Worm (Caenorhabditis elegans) whole organism, L4/young adult: ENCODE measurements around the gene hpr-9.

Source experiments
- W03F9.2 ChIP-seq: fragments of 150-350 bp; optimal IDR thresholded peaks from 2 replicates; lab custom pipeline; 2014; ENCODE audit warnings: missing biosample characterization, missing genetic modification characterization
- dao-5 ChIP-seq: sonication (generic microtip); optimal IDR thresholded peaks from 2 replicates; lab custom pipeline; 2016; ENCODE audit warnings: missing genotype, missing genetic modification characterization, moderate library complexity, missing compliant biosample characterization
- him-1 ChIP-seq: sonication (generic microtip); optimal IDR thresholded peaks from 2 replicates; lab custom pipeline; 2016; ENCODE audit warnings: missing genotype, missing genetic modification reagents, missing genetic modification characterization, missing compliant biosample characterization

hpr-9 gene

DNA sequence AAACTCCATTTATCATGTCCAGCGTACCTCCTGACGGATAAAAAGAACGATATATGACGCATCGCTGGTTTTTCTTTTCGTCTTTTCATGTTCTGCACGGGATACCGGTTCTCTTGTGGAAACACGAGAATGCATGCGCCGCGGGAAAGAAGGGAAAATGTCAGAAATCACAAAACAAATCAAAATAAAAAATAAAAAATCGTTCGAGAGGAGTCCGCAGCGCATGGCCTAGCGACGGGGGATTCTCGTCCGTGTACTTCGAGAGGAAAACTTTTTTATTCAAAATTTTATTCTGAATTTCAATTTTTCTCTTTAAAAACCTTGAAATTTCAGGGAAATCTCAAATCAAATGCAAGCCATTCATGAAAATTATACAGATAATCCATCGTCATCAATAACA, at the start of gene hpr-9, which contains the start of gene lron-10:
hpr-9 (plus strand) TSS at position 344 of the 400 bp plus-strand sequence.
lron-10 (minus strand) TSS at position 162 of the 400 bp plus-strand sequence.
- peak; percentile 78 for TF ChIP-seq him-1 (tag; lab: Kevin White, UChicago)
- peak; percentile 78 for TF ChIP-seq W03F9.2
- no peak for TF ChIP-seq dao-5 (tag; lab: Kevin White, UChicago)

DNA sequence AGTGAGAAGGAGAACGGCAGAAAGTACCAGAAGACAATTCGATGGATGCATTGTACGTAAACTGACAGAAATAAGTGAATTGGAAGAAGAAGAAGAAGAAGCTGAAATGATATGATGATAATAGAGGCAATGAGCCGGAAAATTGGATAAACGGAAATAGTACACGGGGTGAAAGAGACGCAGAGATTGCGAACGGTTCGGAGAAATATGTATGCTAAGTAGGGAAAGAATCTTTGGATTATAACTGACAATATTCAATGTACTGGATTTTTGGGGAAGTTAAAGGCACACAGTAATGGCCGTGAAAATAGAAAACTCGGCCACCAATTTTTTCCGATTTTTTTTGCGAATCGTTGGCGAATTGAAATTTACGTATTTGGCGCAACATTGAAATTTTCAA, 46.0 kb upstream of the hpr-9 start, which contains the start of gene Y45F3A.4:
Y45F3A.4 (minus strand) TSS at position 101 of the 400 bp plus-strand sequence.
- TF ChIP-seq W03F9.2 (no peak), dao-5 (tag; lab: Kevin White, UChicago) (no peak), him-1 (tag; lab: Kevin White, UChicago) (no peak)

DNA sequence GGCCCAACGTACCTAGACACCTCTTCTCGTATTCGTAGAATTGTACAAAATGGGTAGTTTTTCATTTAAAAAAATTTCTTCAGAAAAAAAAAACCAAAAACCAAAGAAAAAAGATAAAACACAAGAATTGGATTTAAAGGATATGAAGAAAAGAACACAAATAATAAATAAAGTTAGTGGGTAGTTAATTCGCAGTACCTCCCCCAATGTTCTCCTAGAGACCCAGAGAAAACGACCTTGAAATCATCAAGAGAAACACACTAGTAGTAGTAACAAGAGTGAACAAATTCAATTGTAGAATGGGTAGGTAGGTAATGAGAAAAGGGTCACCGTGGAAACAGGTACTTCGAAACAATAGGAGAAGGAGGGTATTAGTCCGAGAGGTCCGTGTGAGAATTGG, 43.6 kb upstream of the hpr-9 start:
- TF ChIP-seq him-1 (tag; lab: Kevin White, UChicago), result no peak
- no peak for TF ChIP-seq dao-5 (tag; lab: Kevin White, UChicago)
- no peak for TF ChIP-seq W03F9.2

DNA sequence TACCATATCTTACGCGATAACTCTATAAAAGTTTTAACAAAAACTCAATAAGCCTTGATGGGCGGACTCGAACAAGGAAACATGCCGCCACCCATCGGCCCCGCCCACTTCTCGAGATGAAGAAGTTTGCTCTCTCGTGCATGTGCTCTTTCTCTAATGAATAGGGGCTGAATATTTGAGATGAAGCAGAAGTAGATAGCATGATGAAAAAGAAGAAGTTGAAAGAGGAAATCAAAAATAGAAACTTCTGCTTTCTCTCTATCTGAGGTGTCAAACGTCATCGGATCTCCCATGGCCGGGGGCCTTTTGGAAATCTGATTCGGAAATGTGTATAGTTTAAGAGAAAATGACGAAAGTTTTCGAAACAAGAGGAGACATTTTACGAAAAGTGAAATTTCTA, 42.5 kb upstream of the hpr-9 start:
- TF ChIP-seq dao-5 (tag; lab: Kevin White, UChicago), result no peak
- no peak for TF ChIP-seq W03F9.2
- TF ChIP-seq him-1 (tag; lab: Kevin White, UChicago), result no peak

DNA sequence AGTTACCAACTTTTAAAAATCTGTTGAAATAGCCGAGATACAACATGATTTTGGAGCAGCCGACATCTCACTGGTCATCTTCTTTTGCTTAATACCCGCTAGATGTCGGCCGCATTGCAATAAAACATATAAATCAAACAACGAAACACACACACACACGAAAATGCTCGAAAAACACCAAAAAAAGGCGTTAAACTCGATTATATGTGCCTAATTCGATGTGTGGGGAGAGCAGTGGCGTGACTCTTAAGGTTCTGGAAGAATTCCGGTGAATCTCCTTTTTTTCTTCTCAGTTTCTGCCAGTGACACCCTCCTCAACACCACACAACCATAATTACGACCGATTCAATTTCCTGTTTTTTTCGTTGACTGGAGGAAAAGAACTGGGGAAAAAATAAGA, 41.1 kb upstream of the hpr-9 start:
- TF ChIP-seq dao-5 (tag; lab: Kevin White, UChicago) (no peak), him-1 (tag; lab: Kevin White, UChicago) (no peak), W03F9.2 (no peak)

DNA sequence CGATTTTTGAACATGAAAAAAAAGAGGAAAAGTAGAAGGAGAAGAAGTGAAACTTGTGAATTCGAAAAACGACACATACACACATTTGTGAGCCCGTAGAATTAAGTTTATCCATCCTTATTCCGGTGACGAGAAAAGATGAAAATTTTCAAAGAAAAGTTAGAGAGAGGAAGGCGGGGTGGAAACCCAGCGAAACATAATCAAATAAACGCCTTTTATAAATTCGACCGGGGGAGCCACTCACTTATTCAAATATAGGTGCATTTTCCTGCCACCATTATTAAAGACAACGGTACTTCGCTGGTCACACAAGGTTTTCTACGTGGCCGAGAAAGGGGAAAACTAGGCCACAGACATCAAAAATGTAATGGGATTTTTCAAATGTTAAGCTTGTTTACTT, 37.9 kb upstream of the hpr-9 start:
- no peak for TF ChIP-seq him-1 (tag; lab: Kevin White, UChicago)
- TF ChIP-seq W03F9.2, result no peak
- TF ChIP-seq dao-5 (tag; lab: Kevin White, UChicago), result no peak

DNA sequence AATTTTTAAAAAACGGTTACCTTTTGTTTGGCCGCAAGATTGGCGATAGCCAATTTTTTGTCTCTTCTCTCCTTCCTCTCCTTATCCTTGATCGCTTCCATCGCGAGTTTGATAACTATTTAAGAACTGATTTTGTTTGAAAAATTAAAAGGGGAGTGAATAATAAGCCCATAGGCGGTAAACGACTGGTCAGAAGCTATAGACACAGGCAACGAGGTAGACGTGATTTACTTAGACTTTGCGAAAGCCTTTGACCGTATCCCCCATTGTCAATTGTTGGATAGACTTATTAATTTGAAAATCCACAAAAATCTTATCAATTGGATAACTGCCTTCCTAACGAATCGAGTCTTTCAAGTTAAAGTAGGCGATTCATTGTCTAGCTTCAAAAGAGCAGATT, 35.1 kb upstream of the hpr-9 start, which contains the start of gene Y45F3A.5:
Y45F3A.5 (minus strand) TSS at position 101 of the 400 bp plus-strand sequence.
- TF ChIP-seq W03F9.2 (no peak), him-1 (tag; lab: Kevin White, UChicago) (no peak), dao-5 (tag; lab: Kevin White, UChicago) (no peak)

DNA sequence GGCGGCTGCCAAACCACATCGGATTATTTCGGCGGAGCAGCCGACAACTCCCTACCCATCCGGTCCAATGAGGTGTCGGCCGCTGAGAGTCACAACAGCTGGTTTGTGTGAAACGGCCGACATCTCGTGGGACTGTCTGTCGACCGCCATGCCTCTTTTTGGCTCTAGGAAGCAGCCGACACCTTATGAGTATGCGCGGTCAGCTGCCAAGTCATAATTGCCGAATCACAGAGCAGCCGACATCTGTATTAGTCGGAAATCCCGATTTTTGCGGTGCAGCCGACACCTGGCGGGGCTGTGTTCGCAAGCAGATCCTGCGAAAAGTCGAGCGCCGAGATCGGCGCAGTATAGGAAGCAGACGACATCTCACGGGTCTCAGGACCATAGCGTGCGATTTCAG, 29.3 kb upstream of the hpr-9 start:
- no peak for TF ChIP-seq him-1 (tag; lab: Kevin White, UChicago)
- no peak for TF ChIP-seq W03F9.2
- TF ChIP-seq dao-5 (tag; lab: Kevin White, UChicago), result no peak

DNA sequence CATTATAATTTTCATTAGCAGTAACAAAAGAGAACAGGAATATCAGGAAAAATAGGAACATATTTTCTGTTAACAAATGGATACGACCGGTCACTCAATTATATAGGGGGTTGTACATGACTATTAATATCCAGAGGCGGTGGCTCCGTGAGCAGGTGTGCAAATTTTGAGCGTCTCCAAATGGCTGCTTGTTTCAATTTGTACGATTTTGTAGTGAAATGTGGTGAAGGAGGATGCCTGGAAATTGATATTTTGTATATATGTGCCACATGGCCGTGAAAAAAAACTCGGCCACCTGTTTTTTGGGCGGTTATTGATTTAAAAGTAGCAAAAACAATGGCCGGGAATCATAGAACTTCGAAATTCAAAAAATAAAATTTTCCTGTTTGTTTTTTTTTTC, 28.6 kb upstream of the hpr-9 start, which contains the start of gene Y45F3A.8:
Y45F3A.8 (minus strand) TSS at position 101 of the 400 bp plus-strand sequence.
- TF ChIP-seq W03F9.2 (no peak), dao-5 (tag; lab: Kevin White, UChicago) (no peak), him-1 (tag; lab: Kevin White, UChicago) (no peak)

DNA sequence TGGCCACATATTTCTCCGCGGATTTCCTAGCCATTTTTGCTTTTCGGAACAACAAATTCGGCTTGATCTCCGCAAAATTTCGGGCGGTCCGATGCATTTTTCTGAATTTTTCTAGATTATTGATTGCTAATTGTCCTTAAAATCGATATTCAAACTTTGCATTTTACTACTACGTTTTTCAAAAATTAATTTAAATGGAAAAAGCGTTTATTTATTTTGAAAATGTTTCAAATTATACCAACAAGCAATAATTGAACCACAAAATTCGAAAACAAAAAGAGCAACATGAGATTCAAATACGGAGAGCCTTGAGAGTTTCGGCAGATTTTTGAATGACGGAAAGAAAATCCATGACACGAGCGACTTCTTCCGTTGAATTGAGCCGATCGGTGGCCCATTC, 26.3 kb upstream of the hpr-9 start, which contains the start of gene Y45F3A.9:
Y45F3A.9 (minus strand) TSS at position 101 of the 400 bp plus-strand sequence.
- no peak for TF ChIP-seq W03F9.2
- no peak for TF ChIP-seq him-1 (tag; lab: Kevin White, UChicago)
- no peak for TF ChIP-seq dao-5 (tag; lab: Kevin White, UChicago)

DNA sequence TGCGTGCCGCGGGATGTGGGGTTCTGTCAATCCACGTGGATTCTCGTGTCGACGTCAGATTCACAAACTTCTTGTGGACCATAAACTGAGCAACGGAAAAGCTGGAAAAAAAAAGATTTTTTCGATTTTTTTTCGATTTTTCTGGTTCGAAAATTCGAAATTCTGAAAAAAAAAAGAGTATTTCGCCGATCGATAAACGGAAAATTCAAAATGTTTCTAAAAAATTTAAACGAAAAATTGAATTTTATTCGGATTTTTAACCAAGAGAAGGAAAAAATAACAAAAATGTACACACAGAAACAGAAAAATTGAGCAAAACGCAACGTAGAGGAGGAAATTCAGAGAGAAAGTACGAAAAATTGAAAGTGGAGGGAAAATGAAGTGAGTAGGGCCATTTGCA, 25.0 kb upstream of the hpr-9 start, which contains the start of gene Y39A1A.3:
Y39A1A.3 (minus strand) TSS at position 101 of the 400 bp plus-strand sequence.
- TF ChIP-seq W03F9.2 (no peak), him-1 (tag; lab: Kevin White, UChicago) (no peak)

DNA sequence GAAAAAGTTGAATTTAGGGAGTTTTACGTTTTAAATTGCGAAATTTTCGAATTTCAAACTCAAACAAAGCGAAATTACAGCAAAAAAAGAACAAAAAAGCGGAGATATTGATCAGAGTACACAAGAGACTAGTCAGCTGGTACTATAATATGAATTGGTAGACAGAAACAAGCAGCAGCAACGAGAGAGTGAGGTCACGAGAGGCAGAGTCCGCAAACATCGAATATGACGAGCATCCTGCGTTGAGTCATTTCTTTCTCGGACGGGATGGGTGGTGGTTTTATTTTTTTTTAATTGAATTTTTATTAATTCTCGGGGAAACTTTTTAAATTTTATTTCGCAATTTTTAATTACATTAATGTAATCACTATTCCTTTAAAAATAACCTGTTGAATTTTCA, 21.7 kb upstream of the hpr-9 start:
- TF ChIP-seq W03F9.2, result peak; percentile 87
- no peak for TF ChIP-seq dao-5 (tag; lab: Kevin White, UChicago)

DNA sequence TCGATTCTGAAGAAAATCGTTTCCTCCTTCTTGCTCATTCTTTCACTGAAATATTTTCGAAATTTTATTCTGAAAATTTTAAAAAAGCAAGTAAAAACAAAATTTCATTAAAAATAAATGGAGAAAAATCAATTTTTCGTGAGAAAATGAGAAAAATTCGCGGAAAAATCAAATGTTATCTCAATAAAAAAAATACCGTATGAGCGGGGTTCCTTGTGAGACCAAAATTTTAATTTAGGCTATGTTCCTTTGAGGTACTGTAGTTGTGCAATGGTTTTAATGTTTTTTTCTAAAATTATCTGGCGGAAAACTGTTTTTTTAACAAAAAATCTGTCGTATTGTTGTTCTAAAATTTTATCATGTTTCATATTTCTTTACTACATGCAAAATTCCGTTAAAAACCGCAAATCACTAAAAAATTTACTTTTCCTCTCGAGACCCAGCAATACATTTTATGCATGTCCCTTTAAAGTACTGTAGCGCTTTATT, 21.2 kb upstream of the hpr-9 start, which contains the start of gene epg-6:
epg-6 (minus strand) TSS at position 51 of the 489 bp plus-strand sequence.
- TF ChIP-seq W03F9.2 (peak; percentile 7), him-1 (tag; lab: Kevin White, UChicago) (no peak), dao-5 (tag; lab: Kevin White, UChicago) (no peak)

DNA sequence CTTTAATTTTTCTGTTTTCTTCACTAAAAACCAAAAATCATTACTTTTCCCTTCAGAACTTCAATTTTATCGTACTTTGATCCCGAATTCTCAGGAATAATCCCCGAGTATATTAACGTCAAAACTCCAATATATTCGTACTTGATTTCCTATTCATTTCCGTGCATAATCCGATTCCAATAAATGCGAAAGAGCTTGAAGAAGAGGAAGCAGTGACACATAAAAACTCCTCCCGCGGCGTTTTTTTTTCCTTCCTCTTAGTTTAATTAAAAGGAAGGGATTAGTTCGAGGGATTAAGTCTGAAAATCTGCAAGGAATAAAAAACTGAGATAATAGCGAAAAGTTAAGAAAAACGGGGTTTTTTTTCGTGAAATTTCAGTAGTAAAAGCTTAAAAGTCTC, 20.5 kb upstream of the hpr-9 start:
- TF ChIP-seq W03F9.2, result no peak
- no peak for TF ChIP-seq dao-5 (tag; lab: Kevin White, UChicago)
- no peak for TF ChIP-seq him-1 (tag; lab: Kevin White, UChicago)

DNA sequence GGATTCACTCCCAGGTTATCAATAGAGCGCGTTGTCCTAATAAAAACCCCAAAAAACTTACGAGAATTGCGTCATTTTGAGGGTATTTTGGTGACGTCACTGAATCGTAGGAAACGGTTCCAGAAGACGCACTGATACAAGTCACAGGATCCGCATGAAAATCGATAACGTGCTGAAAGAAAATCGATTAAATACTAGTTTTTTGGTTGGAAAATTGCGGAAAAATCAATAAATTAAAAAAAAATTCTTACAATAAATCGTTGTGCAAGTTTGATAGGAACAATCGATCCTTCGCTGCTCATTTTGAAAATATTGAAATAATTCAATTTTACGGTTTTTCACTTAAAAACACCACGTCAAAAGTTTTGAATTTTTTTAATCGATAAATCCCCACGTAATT, 18.1 kb upstream of the hpr-9 start, which contains the start of gene Y39A1A.2:
Y39A1A.2 (minus strand) TSS at position 319 of the 400 bp plus-strand sequence.
- no peak for TF ChIP-seq him-1 (tag; lab: Kevin White, UChicago)
- TF ChIP-seq dao-5 (tag; lab: Kevin White, UChicago), result no peak
